Comparison of ENCODE assay signal across 1 fruit fly cellular context in the genomic region with DNA sequence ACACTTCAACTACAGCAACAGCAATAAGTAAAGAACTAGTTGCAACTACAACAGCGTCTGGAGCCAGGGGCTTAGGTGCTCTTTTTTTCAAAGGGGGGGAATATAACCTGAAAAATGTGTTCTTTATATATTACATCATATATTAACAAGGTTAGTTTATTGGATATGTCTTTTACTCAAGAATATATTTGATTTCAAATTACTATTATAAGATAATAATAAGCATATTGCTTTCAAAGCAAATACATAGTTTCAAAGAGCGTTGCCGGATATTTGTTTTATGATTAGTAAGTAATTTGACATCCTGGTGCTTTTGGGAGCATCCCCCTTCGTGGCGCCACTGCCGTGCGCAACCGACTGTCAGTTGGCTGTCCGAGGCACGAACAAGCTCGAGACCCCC.
TF ChIP-seq lines count a peak whose summit lies in the region.

No protein-coding gene starts in this region.

TF ChIP-seq in whole organism, embryonic, 481 proteins besides CTCF, POLR2A, EP300 and RAD21 (continued from another document):
- TF ChIP-seq tx (GFP tag; optimal IDR thresholded peaks at IDR 0.05; lab: Kevin White, UChicago): no peak
- TF ChIP-seq toy (GFP tag; IDR thresholded peaks at IDR 0.05; lab: Robert Waterston, UW): no peak
- no peak for TF ChIP-seq MBD-R2 (GFP tag; IDR thresholded peaks at IDR 0.05; lab: Robert Waterston, UW)
- TF ChIP-seq CG18619 (GFP tag; optimal IDR thresholded peaks at IDR 0.05; lab: Kevin White, UChicago): no peak
- TF ChIP-seq Hr78 (GFP tag; optimal IDR thresholded peaks at IDR 0.05; lab: Kevin White, UChicago): peak in 1 of 2 experiments; percentile 42
- TF ChIP-seq Atf-2 (GFP tag; optimal IDR thresholded peaks at IDR 0.05; lab: Kevin White, UChicago): no peak
- TF ChIP-seq CG16779 (GFP tag; IDR thresholded peaks at IDR 0.05; lab: Robert Waterston, UW): no peak
- no peak for TF ChIP-seq mam (GFP tag; optimal IDR thresholded peaks at IDR 0.05; lab: Kevin White, UChicago)
- 0 out of 3 replicates have a peak, but pooled peaks have one; percentile 28 for TF ChIP-seq CG11560 (tag; IDR thresholded peaks at IDR 0.05; lab: Robert Waterston, UW)
- no peak for TF ChIP-seq Atf3 (GFP tag; optimal IDR thresholded peaks at IDR 0.05; lab: Kevin White, UChicago)
- no peak for TF ChIP-seq TFAM (GFP tag; optimal IDR thresholded peaks at IDR 0.05; lab: Kevin White, UChicago)
- no peak for TF ChIP-seq p53 (GFP tag; optimal IDR thresholded peaks at IDR 0.05; lab: Kevin White, UChicago)
- peak; percentile 28; the same call in 1 of the 2 replicates for TF ChIP-seq E2f2 (GFP tag; IDR thresholded peaks at IDR 0.05; lab: Robert Waterston, UW)
- TF ChIP-seq trem (tag; optimal IDR thresholded peaks at IDR 0.05; lab: Kevin White, UChicago): peak; percentile 45
- TF ChIP-seq CG17361 (GFP tag; IDR thresholded peaks at IDR 0.05; lab: Robert Waterston, UW): peak; percentile 52; the same call in 2 of the 3 replicates
- TF ChIP-seq dysf (GFP tag; IDR thresholded peaks at IDR 0.05; lab: Robert Waterston, UW): peak; percentile 60
- no peak for TF ChIP-seq pho (GFP tag; optimal IDR thresholded peaks at IDR 0.05; lab: Kevin White, UChicago)
- TF ChIP-seq CG11456 (GFP tag; IDR thresholded peaks at IDR 0.05; lab: Robert Waterston, UW): no peak
- TF ChIP-seq vnd (GFP tag; IDR thresholded peaks at IDR 0.05; lab: Robert Waterston, UW; ENCODE audit: partially characterized antibody): no peak
- no peak for TF ChIP-seq bowl (GFP tag; IDR thresholded peaks at IDR 0.05; lab: Robert Waterston, UW)
- no peak for TF ChIP-seq Scr (GFP tag; IDR thresholded peaks at IDR 0.05; lab: Robert Waterston, UW; ENCODE audit: partially characterized antibody)
- no peak for TF ChIP-seq Sin3A (optimal IDR thresholded peaks at IDR 0.05; lab: Kevin White, UChicago)
- TF ChIP-seq trh (GFP tag; optimal IDR thresholded peaks at IDR 0.05; lab: Kevin White, UChicago): no peak
- TF ChIP-seq salm (tag; optimal IDR thresholded peaks at IDR 0.05; lab: Kevin White, UChicago): no peak
- peak; percentile 69 for TF ChIP-seq fd96Cb (tag; optimal IDR thresholded peaks at IDR 0.05; lab: Kevin White, UChicago)
- TF ChIP-seq bsh (GFP tag; optimal IDR thresholded peaks at IDR 0.05; lab: Kevin White, UChicago): peak; percentile 57 to 76
- no peak for TF ChIP-seq CG15073 (GFP tag; optimal IDR thresholded peaks at IDR 0.05; lab: Kevin White, UChicago)
- no peak for TF ChIP-seq dimm (GFP tag; IDR thresholded peaks at IDR 0.05; lab: Robert Waterston, UW)
- TF ChIP-seq CG14710 (tag; optimal IDR thresholded peaks at IDR 0.05; lab: Kevin White, UChicago): peak; percentile 40
- no peak for TF ChIP-seq CG18476 (GFP tag; optimal IDR thresholded peaks at IDR 0.05; lab: Kevin White, UChicago)
- TF ChIP-seq CG17612 (GFP tag; IDR thresholded peaks at IDR 0.05; lab: Robert Waterston, UW): no peak
- peak; percentile 53 for TF ChIP-seq nerfin-1 (tag; optimal IDR thresholded peaks at IDR 0.05; lab: Kevin White, UChicago)
- TF ChIP-seq CG15479 (GFP tag; optimal IDR thresholded peaks at IDR 0.05; lab: Kevin White, UChicago): no peak
- no peak for TF ChIP-seq HLH3B (GFP tag; IDR thresholded peaks at IDR 0.05; lab: Robert Waterston, UW)
- TF ChIP-seq crol (GFP tag; IDR thresholded peaks at IDR 0.05; lab: Robert Waterston, UW): no peak
- no peak for TF ChIP-seq Nf-YB (GFP tag; optimal IDR thresholded peaks at IDR 0.05; lab: Kevin White, UChicago)
- no peak for TF ChIP-seq CG9932 (GFP tag; IDR thresholded peaks at IDR 0.05; lab: Robert Waterston, UW)
- no peak for TF ChIP-seq pfk (GFP tag; optimal IDR thresholded peaks at IDR 0.05; lab: Kevin White, UChicago)
- TF ChIP-seq gem (tag; optimal IDR thresholded peaks at IDR 0.05; lab: Kevin White, UChicago): peak; percentile 77
- TF ChIP-seq CG11723 (GFP tag; optimal IDR thresholded peaks at IDR 0.05; lab: Kevin White, UChicago): peak; percentile 15
- TF ChIP-seq Nf-YC (tag; optimal IDR thresholded peaks at IDR 0.05; lab: Kevin White, UChicago): peak; percentile 12
- peak; percentile 25 for TF ChIP-seq nau (GFP tag; optimal IDR thresholded peaks at IDR 0.05; lab: Kevin White, UChicago)
- TF ChIP-seq en (GFP tag; optimal IDR thresholded peaks at IDR 0.05; lab: Kevin White, UChicago): no peak
- no peak for TF ChIP-seq CG18011 (GFP tag; optimal IDR thresholded peaks at IDR 0.05; lab: Kevin White, UChicago)
- TF ChIP-seq ttk (GFP tag; IDR thresholded peaks at IDR 0.05; lab: Robert Waterston, UW): peak; percentile 68
- TF ChIP-seq ham (GFP tag; IDR thresholded peaks at IDR 0.05; lab: Robert Waterston, UW): no peak
- TF ChIP-seq tgo (GFP tag; IDR thresholded peaks at IDR 0.05; lab: Robert Waterston, UW): peak; percentile 61; the same call in 2 of the 3 replicates
- no peak for TF ChIP-seq CG11398 (GFP tag; optimal IDR thresholded peaks at IDR 0.05; lab: Kevin White, UChicago)
- TF ChIP-seq corto (GFP tag; optimal IDR thresholded peaks at IDR 0.05; lab: Kevin White, UChicago): no peak
- peak; percentile 35 for TF ChIP-seq oc (tag; optimal IDR thresholded peaks at IDR 0.05; lab: Kevin White, UChicago)
- no peak for TF ChIP-seq odd (GFP tag; optimal IDR thresholded peaks at IDR 0.05; lab: Kevin White, UChicago)
- TF ChIP-seq Rx (GFP tag; IDR thresholded peaks at IDR 0.05; lab: Robert Waterston, UW): no peak
- TF ChIP-seq pita (GFP tag; optimal IDR thresholded peaks at IDR 0.05; lab: Kevin White, UChicago): no peak
- peak in 1 of 3 experiments; percentile 52 for TF ChIP-seq lola (GFP tag; optimal IDR thresholded peaks at IDR 0.05; lab: Kevin White, UChicago)
- TF ChIP-seq tna (GFP tag; IDR thresholded peaks at IDR 0.05; lab: Robert Waterston, UW; ENCODE audit: partially characterized antibody): no peak
- no peak for TF ChIP-seq ftz-f1 (GFP tag; optimal IDR thresholded peaks at IDR 0.05; lab: Kevin White, UChicago)
- no peak for TF ChIP-seq CG12236 (GFP tag; optimal IDR thresholded peaks at IDR 0.05; lab: Kevin White, UChicago)
- no peak for TF ChIP-seq CG31365 (tag; optimal IDR thresholded peaks at IDR 0.05; lab: Kevin White, UChicago)
- TF ChIP-seq D19B (GFP tag; optimal IDR thresholded peaks at IDR 0.05; lab: Kevin White, UChicago): no peak
- TF ChIP-seq Lim3 (GFP tag; IDR thresholded peaks at IDR 0.05; lab: Robert Waterston, UW): no peak
- TF ChIP-seq sisA (GFP tag; IDR thresholded peaks at IDR 0.05; lab: Robert Waterston, UW): peak; percentile 50; the same call in 1 of the 2 replicates
- no peak for TF ChIP-seq CG4854 (GFP tag; optimal IDR thresholded peaks at IDR 0.05; lab: Kevin White, UChicago)
- peak; percentile 73 for TF ChIP-seq CoRest (tag; optimal IDR thresholded peaks at IDR 0.05; lab: Kevin White, UChicago)
- no peak for TF ChIP-seq CG11093 (GFP tag; IDR thresholded peaks at IDR 0.05; lab: Robert Waterston, UW)
- peak; percentile 37; the same call in 1 of the 2 replicates for TF ChIP-seq ssp (GFP tag; IDR thresholded peaks at IDR 0.05; lab: Robert Waterston, UW)
- TF ChIP-seq gce (GFP tag; IDR thresholded peaks at IDR 0.05; lab: Robert Waterston, UW): no peak
- TF ChIP-seq her (GFP tag; optimal IDR thresholded peaks at IDR 0.05; lab: Kevin White, UChicago): no peak
- no peak for TF ChIP-seq MTF-1 (GFP tag; optimal IDR thresholded peaks at IDR 0.05; lab: Kevin White, UChicago; ENCODE audit: borderline replicate concordance)
- peak; percentile 31 for TF ChIP-seq CG10267 (tag; optimal IDR thresholded peaks at IDR 0.05; lab: Kevin White, UChicago)
- peak; percentile 60 for TF ChIP-seq CG2712 (tag; optimal IDR thresholded peaks at IDR 0.05; lab: Kevin White, UChicago)
- TF ChIP-seq vvl (GFP tag; IDR thresholded peaks at IDR 0.05; lab: Robert Waterston, UW): peak; percentile 23; the same call in 1 of the 2 replicates
- no peak for TF ChIP-seq ab (GFP tag; optimal IDR thresholded peaks at IDR 0.05; lab: Kevin White, UChicago)
- peak; percentile 26; the same call in 1 of the 2 replicates for TF ChIP-seq wor (GFP tag; IDR thresholded peaks at IDR 0.05; lab: Robert Waterston, UW)
- TF ChIP-seq CG6175 (GFP tag; IDR thresholded peaks at IDR 0.05; lab: Robert Waterston, UW): no peak
- TF ChIP-seq CG9876 (GFP tag; optimal IDR thresholded peaks at IDR 0.05; lab: Kevin White, UChicago): no peak
- no peak for TF ChIP-seq CG6791 (GFP tag; IDR thresholded peaks at IDR 0.05; lab: Robert Waterston, UW; ENCODE audit: partially characterized antibody)
- TF ChIP-seq Dbx (GFP tag; IDR thresholded peaks at IDR 0.05; lab: Robert Waterston, UW): no peak
- TF ChIP-seq CG1647 (GFP tag; optimal IDR thresholded peaks at IDR 0.05; lab: Kevin White, UChicago): no peak
- no peak for TF ChIP-seq slp2 (GFP tag; optimal IDR thresholded peaks at IDR 0.05; lab: Kevin White, UChicago)
- TF ChIP-seq CrebB (tag; optimal IDR thresholded peaks at IDR 0.05; lab: Kevin White, UChicago): no peak
- TF ChIP-seq ara (GFP tag; IDR thresholded peaks at IDR 0.05; lab: Robert Waterston, UW): peak; percentile 41; the same call in 1 of the 2 replicates
- TF ChIP-seq Bdp1 (GFP tag; optimal IDR thresholded peaks at IDR 0.05; lab: Kevin White, UChicago): no peak
- peak; percentile 42; the same call in 1 of the 3 replicates for TF ChIP-seq jigr1 (GFP tag; IDR thresholded peaks at IDR 0.05; lab: Robert Waterston, UW)
- no peak for TF ChIP-seq CG4328 (GFP tag; optimal IDR thresholded peaks at IDR 0.05; lab: Kevin White, UChicago)
- TF ChIP-seq run (tag; optimal IDR thresholded peaks at IDR 0.05; lab: Kevin White, UChicago): peak; percentile 40
- TF ChIP-seq vfl (GFP tag; optimal IDR thresholded peaks at IDR 0.05; lab: Kevin White, UChicago): no peak
- no peak for TF ChIP-seq al (GFP tag; IDR thresholded peaks at IDR 0.05; lab: Robert Waterston, UW)
- TF ChIP-seq seq (GFP tag; IDR thresholded peaks at IDR 0.05; lab: Robert Waterston, UW): no peak
- TF ChIP-seq gcm2 (GFP tag; optimal IDR thresholded peaks at IDR 0.05; lab: Kevin White, UChicago): no peak
- no peak for TF ChIP-seq Opbp (GFP tag; IDR thresholded peaks at IDR 0.05; lab: Robert Waterston, UW; ENCODE audit: partially characterized antibody)
- 0 out of 3 replicates have a peak, but pooled peaks have one; percentile 11 for TF ChIP-seq CG14050 (GFP tag; IDR thresholded peaks at IDR 0.05; lab: Robert Waterston, UW)
- TF ChIP-seq Trl (optimal IDR thresholded peaks at IDR 0.05; lab: Kevin White, UChicago): no peak
- TF ChIP-seq Trl (GFP tag; optimal IDR thresholded peaks at IDR 0.05; lab: Kevin White, UChicago): no peak
- no peak for TF ChIP-seq CG42726 (GFP tag; IDR thresholded peaks at IDR 0.05; lab: Robert Waterston, UW; ENCODE audit: partially characterized antibody)
- no peak for TF ChIP-seq ERR (GFP tag; optimal IDR thresholded peaks at IDR 0.05; lab: Kevin White, UChicago)
- no peak for TF ChIP-seq Six4 (GFP tag; optimal IDR thresholded peaks at IDR 0.05; lab: Kevin White, UChicago)
